Worm (Caenorhabditis elegans): Measurements from ENCODE around the gene ZK6.8.

DNA sequence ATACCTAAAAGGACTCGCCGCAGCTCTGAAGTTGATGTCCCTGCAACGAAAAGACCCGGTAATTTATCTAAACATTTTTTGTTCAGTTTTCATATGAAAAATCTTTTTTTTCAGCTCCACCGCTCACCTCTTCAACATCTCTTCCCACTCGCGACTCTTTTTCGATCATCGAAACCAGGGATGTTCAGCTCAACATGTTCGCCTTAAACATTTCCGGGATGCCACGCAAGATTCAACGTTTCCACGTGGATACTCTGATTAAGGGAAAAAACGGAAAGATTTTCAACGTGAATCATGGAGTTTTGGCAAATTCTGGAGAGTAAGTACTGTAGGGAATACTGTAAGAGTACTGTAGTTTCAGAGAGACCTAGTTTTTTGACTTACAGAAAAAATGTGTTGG is 38.2 kb upstream of the ZK6.8 start:
- TF ChIP-seq aly-2 (tag; optimal IDR thresholded peaks at IDR 0.05) (no peak), pha-4 (tag; optimal IDR thresholded peaks at IDR 0.05) (no peak), fos-1 (tag; optimal IDR thresholded peaks at IDR 0.05) (no peak), ama-1 (optimal IDR thresholded peaks at IDR 0.05) (no peak)

Measured in whole organism, L3 larva.